Worm (Caenorhabditis elegans) whole organism, young adult: ENCODE measurements around the gene ant-1.3.

Experiments used
- B0336.3 ChIP-seq: fragments of 200-800 bp; sonication (Bioruptor generic); IDR thresholded peaks from 2 replicates; pipeline ENCODE4 v1.3.6; 2022; ENCODE audit warnings: missing genetic modification characterization, missing compliant biosample characterization
- C06A6.2 ChIP-seq: fragments of 200-800 bp; sonication (Bioruptor generic); conservative IDR thresholded peaks from 2 replicates; pipeline ENCODE4 v1.3.6; 2022; ENCODE audit warnings: missing genetic modification characterization, missing compliant biosample characterization
- F22D6.2 ChIP-seq: sonication (generic microtip); optimal IDR thresholded peaks from 2 replicates; lab custom pipeline; 2016; ENCODE audit warnings: mild to moderate bottlenecking, missing genetic modification characterization, missing compliant biosample characterization
- F37B4.10 ChIP-seq: fragments of 200-800 bp; sonication (Bioruptor generic); IDR thresholded peaks from 2 replicates; pipeline ENCODE4 v1.3.6; 2022; ENCODE audit warnings: missing genetic modification characterization, missing compliant biosample characterization
- F52B5.7 ChIP-seq: sonication (generic microtip); optimal IDR thresholded peaks from 2 replicates; lab custom pipeline; 2016; ENCODE audit warnings: mild to moderate bottlenecking, missing genetic modification characterization, missing compliant biosample characterization
- F55B11.4 ChIP-seq: sonication (generic microtip); optimal IDR thresholded peaks from 2 replicates; lab custom pipeline; 2016; ENCODE audit warnings: missing compliant biosample characterization, missing genetic modification characterization, borderline replicate concordance; ENCODE audit not compliant: insufficient read depth
- K11D2.4 ChIP-seq: fragments of 200-800 bp; sonication (Bioruptor generic); IDR thresholded peaks from 2 replicates; pipeline ENCODE4 v1.3.6; 2022; ENCODE audit warnings: missing genetic modification reagents, missing genetic modification characterization, missing compliant biosample characterization
- K12H6.12 ChIP-seq: fragments of 200-800 bp; sonication (Bioruptor generic); optimal IDR thresholded peaks from 2 replicates; lab custom pipeline; 2018; ENCODE audit warnings: mild to moderate bottlenecking, missing genetic modification characterization, missing compliant biosample characterization
- T07F8.4 ChIP-seq: sonication (generic microtip); optimal IDR thresholded peaks from 2 replicates; lab custom pipeline; 2016; ENCODE audit warnings: mild to moderate bottlenecking, missing genetic modification characterization, moderate library complexity, missing compliant biosample characterization
- Y95B8A.8 ChIP-seq: fragments of 200-800 bp; sonication (Bioruptor generic); IDR thresholded peaks from 2 replicates; pipeline ENCODE4 v1.3.6; 2022; ENCODE audit warnings: missing genetic modification reagents, missing genetic modification characterization, missing compliant biosample characterization
- aptf-3 ChIP-seq: fragments of 200-800 bp; sonication (Bioruptor generic); IDR thresholded peaks from 2 replicates; pipeline ENCODE4 v1.3.6; 2022; ENCODE audit warnings: missing genetic modification characterization, missing compliant biosample characterization
- atf-7 ChIP-seq: sonication (generic microtip); optimal IDR thresholded peaks from 2 replicates; lab custom pipeline; 2017; ENCODE audit warnings: mild to moderate bottlenecking, missing genetic modification characterization, missing compliant biosample characterization
- attf-5 ChIP-seq: fragments of 200-800 bp; sonication (Bioruptor generic); optimal IDR thresholded peaks from 2 replicates; lab custom pipeline; 2018; ENCODE audit warnings: mild to moderate bottlenecking, missing genetic modification characterization, missing compliant biosample characterization
- ccch-3 ChIP-seq: fragments of 200-800 bp; sonication (Bioruptor generic); optimal IDR thresholded peaks from 2 replicates; lab custom pipeline; 2018; ENCODE audit warnings: mild to moderate bottlenecking, missing genetic modification characterization, missing compliant biosample characterization
- cebp-1 ChIP-seq, 2 experiments: fragments of 200-800 bp in 1 of 2; sonication (Bioruptor generic) in 1 of 2; sonication (generic microtip) in 1 of 2; IDR thresholded peaks in 1 of 2; optimal IDR thresholded peaks in 1 of 2; 2 replicates each; pipeline versions ENCODE4 v1.3.6 to Lab custom; 2017 to 2022; ENCODE audit warnings: missing compliant biosample characterization in 2 of 2, missing genetic modification characterization in 2 of 2, mild to moderate bottlenecking in 1 of 2, missing genetic modification reagents in 1 of 2, moderate library complexity in 1 of 2
- ceh-27 ChIP-seq: fragments of 200-800 bp; sonication (Bioruptor generic); optimal IDR thresholded peaks from 2 replicates; lab custom pipeline; 2018; ENCODE audit warnings: mild to moderate bottlenecking, missing genetic modification characterization, moderate library complexity, missing compliant biosample characterization
- ceh-40 ChIP-seq: fragments of 200-800 bp; sonication (Bioruptor generic); IDR thresholded peaks from 2 replicates; pipeline ENCODE4 v1.3.6; 2022; ENCODE audit warnings: missing genetic modification characterization, missing compliant biosample characterization
- chd-7 ChIP-seq: sonication (generic microtip); optimal IDR thresholded peaks from 2 replicates; lab custom pipeline; 2016; ENCODE audit warnings: mild to moderate bottlenecking, missing genetic modification characterization, moderate library complexity, missing compliant biosample characterization
- dpl-1 ChIP-seq: fragments of 150-350 bp; optimal IDR thresholded peaks from 2 replicates; lab custom pipeline; 2014; ENCODE audit warnings: missing biosample characterization, missing genetic modification reagents, missing genetic modification characterization
- egl-18 ChIP-seq: fragments of 200-800 bp; sonication (Bioruptor generic); IDR thresholded peaks from 2 replicates; pipeline ENCODE4 v1.3.6; 2022; ENCODE audit warnings: missing genetic modification reagents, missing genetic modification characterization, missing compliant biosample characterization
- egrh-3 ChIP-seq: fragments of 200-800 bp; sonication (Bioruptor generic); IDR thresholded peaks from 2 replicates; pipeline ENCODE4 v1.3.6; 2022; ENCODE audit warnings: missing genetic modification reagents, missing genetic modification characterization, missing compliant biosample characterization
- ekl-4 ChIP-seq: fragments of 200-800 bp; sonication (Bioruptor generic); IDR thresholded peaks from 2 replicates; pipeline ENCODE4 v1.3.6; 2022; ENCODE audit warnings: missing genetic modification reagents, missing genetic modification characterization, missing compliant biosample characterization
- ets-4 ChIP-seq: fragments of 200-800 bp; sonication (Bioruptor generic); optimal IDR thresholded peaks from 2 replicates; lab custom pipeline; 2018; ENCODE audit warnings: mild to moderate bottlenecking, missing genetic modification characterization, missing compliant biosample characterization
- hlh-12 ChIP-seq: sonication (generic microtip); optimal IDR thresholded peaks from 2 replicates; lab custom pipeline; 2016; ENCODE audit warnings: missing genetic modification characterization, missing compliant biosample characterization
- hmg-1.2 ChIP-seq: fragments of 200-800 bp; sonication (Bioruptor generic); IDR thresholded peaks from 2 replicates; pipeline ENCODE4 v1.3.6; 2022; ENCODE audit warnings: missing genetic modification reagents, missing genetic modification characterization, missing compliant biosample characterization
- hsf-1 ChIP-seq: fragments of 200-800 bp; sonication (Bioruptor generic); IDR thresholded peaks from 2 replicates; pipeline ENCODE4 v1.3.6; 2022; ENCODE audit warnings: missing genetic modification reagents, missing genetic modification characterization, missing compliant biosample characterization
- lag-1 ChIP-seq: fragments of 200-800 bp; sonication (Bioruptor generic); IDR thresholded peaks from 2 replicates; pipeline ENCODE4 v1.3.6; 2022; ENCODE audit warnings: missing genetic modification reagents, missing genetic modification characterization, missing compliant biosample characterization
- lin-26 ChIP-seq: fragments of 200-800 bp; sonication (Bioruptor generic); IDR thresholded peaks from 2 replicates; pipeline ENCODE4 v1.3.6; 2022; ENCODE audit warnings: missing genetic modification reagents, missing genetic modification characterization, missing compliant biosample characterization
- lin-35 ChIP-seq, 3 experiments: fragments of 150-350 bp in 2 of 3; sonication (generic microtip) in 1 of 3; optimal IDR thresholded peaks; 2 replicates each; lab custom pipeline; 2014 to 2018; ENCODE audit warnings: missing biosample characterization in 3 of 3, missing genetic modification characterization in 3 of 3, missing genetic modification reagents in 3 of 3
- lin-40 ChIP-seq: sonication (generic microtip); optimal IDR thresholded peaks from 2 replicates; lab custom pipeline; 2016; ENCODE audit warnings: missing genetic modification characterization, mild to moderate bottlenecking, missing compliant biosample characterization, missing genotype, missing genetic modification reagents
- madf-10 ChIP-seq: sonication (generic microtip); optimal IDR thresholded peaks from 2 replicates; lab custom pipeline; 2016; ENCODE audit warnings: mild to moderate bottlenecking, missing genetic modification characterization, missing compliant biosample characterization
- mcd-1 ChIP-seq: fragments of 200-800 bp; sonication (Bioruptor generic); IDR thresholded peaks from 2 replicates; pipeline ENCODE4 v1.3.6; 2022; ENCODE audit warnings: missing genetic modification reagents, missing genetic modification characterization, missing compliant biosample characterization
- nfyb-1 ChIP-seq: fragments of 200-800 bp; sonication (Bioruptor generic); IDR thresholded peaks from 2 replicates; pipeline ENCODE4 v1.3.6; 2022; ENCODE audit warnings: missing genetic modification reagents, missing genetic modification characterization, missing compliant biosample characterization
- nhr-80 ChIP-seq: sonication (generic microtip); optimal IDR thresholded peaks from 2 replicates; lab custom pipeline; 2016; ENCODE audit warnings: missing genetic modification characterization, missing compliant biosample characterization
- pbrm-1 ChIP-seq: fragments of 200-800 bp; sonication (Bioruptor generic); IDR thresholded peaks from 2 replicates; pipeline ENCODE4 v1.3.6; 2022; ENCODE audit warnings: missing genetic modification reagents, missing genetic modification characterization, missing compliant biosample characterization
- rpc-1 ChIP-seq, 2 experiments: fragments of 150-350 bp in 1 of 2; sonication (generic microtip) in 1 of 2; optimal IDR thresholded peaks; 2 replicates each; lab custom pipeline; 2014 to 2018; ENCODE audit warnings: missing biosample characterization in 1 of 2, missing genetic modification characterization in 1 of 2, missing genetic modification reagents in 1 of 2, missing genotype in 1 of 2
- sdz-38 ChIP-seq: sonication (generic microtip); optimal IDR thresholded peaks from 2 replicates; lab custom pipeline; 2016; ENCODE audit warnings: missing genotype, missing genetic modification characterization, missing compliant biosample characterization
- snpc-1.1 ChIP-seq: sonication (generic microtip); optimal IDR thresholded peaks from 2 replicates; lab custom pipeline; 2017; ENCODE audit warnings: missing genetic modification characterization, mild to moderate bottlenecking, missing compliant biosample characterization, antibody characterized with exemption, moderate library complexity, missing genotype, missing genetic modification reagents; ENCODE audit not compliant: insufficient read depth
- snpc-1.3 ChIP-seq: sonication (generic microtip); optimal IDR thresholded peaks from 2 replicates; lab custom pipeline; 2017; ENCODE audit warnings: missing genetic modification characterization, mild to moderate bottlenecking, missing compliant biosample characterization, antibody characterized with exemption, moderate library complexity, missing genotype, missing genetic modification reagents; ENCODE audit not compliant: insufficient read depth
- somi-1 ChIP-seq: fragments of 200-800 bp; sonication (Bioruptor generic); optimal IDR thresholded peaks from 2 replicates; lab custom pipeline; 2018; ENCODE audit warnings: mild to moderate bottlenecking, missing genetic modification characterization, missing compliant biosample characterization
- tlf-1 ChIP-seq: fragments of 200-800 bp; sonication (Bioruptor generic); optimal IDR thresholded peaks from 2 replicates; lab custom pipeline; 2018; ENCODE audit warnings: mild to moderate bottlenecking, missing genetic modification characterization, missing compliant biosample characterization
- zim-3 ChIP-seq: sonication (generic microtip); optimal IDR thresholded peaks from 2 replicates; lab custom pipeline; 2017; ENCODE audit warnings: mild to moderate bottlenecking, missing genetic modification characterization, moderate library complexity, missing compliant biosample characterization
- ztf-26 ChIP-seq: sonication (generic microtip); optimal IDR thresholded peaks from 2 replicates; lab custom pipeline; 2017; ENCODE audit warnings: missing genetic modification characterization, missing compliant biosample characterization
- ztf-6 ChIP-seq: fragments of 200-800 bp; sonication (Bioruptor generic); IDR thresholded peaks from 2 replicates; pipeline ENCODE4 v1.3.6; 2022; ENCODE audit warnings: missing genetic modification reagents, missing genetic modification characterization, missing compliant biosample characterization

The ant-1.3 gene

ce11 chrIV:9671001-9671652 lies 38.0 kb downstream of the ant-1.3 start (continued):
- peak; percentile 35 for TF ChIP-seq attf-5 (GFP tag; lab: Kevin White, UChicago)
- TF ChIP-seq snpc-1.1 (tag; lab: Kevin White, UChicago) = no peak
- TF ChIP-seq hlh-12 = no peak
- no peak for TF ChIP-seq madf-10 (tag; lab: Kevin White, UChicago)
- no peak for TF ChIP-seq ets-4
- TF ChIP-seq F22D6.2 (tag; lab: Kevin White, UChicago) = no peak
- no peak for TF ChIP-seq F52B5.7
- TF ChIP-seq lag-1 (GFP tag; lab: Robert Waterston, UW) = no peak
- TF ChIP-seq F37B4.10 (GFP tag; lab: Robert Waterston, UW) = no peak
- no peak for TF ChIP-seq aptf-3 (GFP tag; lab: Robert Waterston, UW)
- TF ChIP-seq pbrm-1 (GFP tag; lab: Robert Waterston, UW) = no peak
- TF ChIP-seq T07F8.4 = no peak
- no peak for TF ChIP-seq Y95B8A.8 (GFP tag; lab: Robert Waterston, UW)
- TF ChIP-seq ztf-6 = no peak
- no peak for TF ChIP-seq K12H6.12 (tag; lab: Kevin White, UChicago)
- no peak for TF ChIP-seq rpc-1 (optimal IDR thresholded peaks at IDR 0.05; lab: Kevin White, UChicago)
- TF ChIP-seq rpc-1 (tag; optimal IDR thresholded peaks at IDR 0.05; lab: Kevin White, UChicago) = no peak

- TF ChIP-seq egl-18 (GFP tag; lab: Robert Waterston, UW) (0 out of 2 replicates have a peak, but pooled peaks have one; percentile 4), ceh-40 (GFP tag; lab: Robert Waterston, UW) (no peak), dpl-1 (no peak), hmg-1.2 (GFP tag; lab: Robert Waterston, UW) (peak; percentile 64), ceh-27 (GFP tag; lab: Kevin White, UChicago) (peak; percentile 45), attf-5 (GFP tag; lab: Kevin White, UChicago) (peak; percentile 13), sdz-38 (no peak), somi-1 (GFP tag; lab: Kevin White, UChicago) (peak; percentile 31), ztf-26 (tag; lab: Kevin White, UChicago) (peak; percentile 12), lin-40 (tag; lab: Kevin White, UChicago) (peak; percentile 37), chd-7 (tag; lab: Kevin White, UChicago) (peak; percentile 55), K11D2.4 (GFP tag; lab: Robert Waterston, UW) (0 out of 2 replicates have a peak, but pooled peaks have one; percentile 39), F52B5.7 (no peak), cebp-1 (GFP tag; IDR thresholded peaks at IDR 0.05; lab: Robert Waterston, UW) (no peak), cebp-1 (tag; optimal IDR thresholded peaks at IDR 0.05; lab: Kevin White, UChicago) (peak; percentile 36), hsf-1 (GFP tag; lab: Robert Waterston, UW) (no peak), ekl-4 (no peak), B0336.3 (0 out of 2 replicates have a peak, but pooled peaks have one; percentile 32), mcd-1 (GFP tag; lab: Robert Waterston, UW) (0 out of 2 replicates have a peak, but pooled peaks have one; percentile 17), lin-26 (peak; percentile 62; the same call in 1 of the 2 replicates), zim-3 (tag; lab: Kevin White, UChicago) (no peak)
- TF ChIP-seq, all 124 proteins: peak for 13
Measured at ce11 chrIV:9669969-9670368, 39.1 kb downstream of the ant-1.3 start.

ce11 chrIV:9668103-9668672 lies 40.9 kb downstream of the ant-1.3 start:
- TF ChIP-seq snpc-1.3 (tag; lab: Kevin White, UChicago) (no peak), snpc-1.1 (tag; lab: Kevin White, UChicago) (no peak), F55B11.4 (tag; lab: Kevin White, UChicago) (no peak), nhr-80 (tag; lab: Kevin White, UChicago) (peak; percentile 46), cebp-1 (GFP tag; IDR thresholded peaks at IDR 0.05; lab: Robert Waterston, UW) (no peak), cebp-1 (tag; optimal IDR thresholded peaks at IDR 0.05; lab: Kevin White, UChicago) (peak; percentile 18), F52B5.7 (no peak), lin-35 (GFP tag; optimal IDR thresholded peaks at IDR 0.05; lab: Kevin White, UChicago) (peak in 1 of 3 experiments; percentile 18), nfyb-1 (GFP tag; lab: Robert Waterston, UW) (no peak), tlf-1 (GFP tag; lab: Kevin White, UChicago) (no peak), C06A6.2 (GFP tag; lab: Robert Waterston, UW) (no peak), ccch-3 (GFP tag; lab: Kevin White, UChicago) (no peak), egrh-3 (GFP tag; lab: Robert Waterston, UW) (no peak), atf-7 (tag; lab: Kevin White, UChicago) (no peak)
